Fruit fly (Drosophila melanogaster) whole organism, embryonic: ENCODE data around the gene CG5828.

Experiments used
- Ada2b ChIP-seq: fragments of 200-800 bp; sonication (Bioruptor generic); IDR thresholded peaks from 2 replicates; pipeline ENCODE4 v1.3.6; 2022; ENCODE audit warnings: missing biosample characterization, missing genetic modification characterization
- Adf1 ChIP-seq: fragments of 200-800 bp; sonication (Bioruptor generic); IDR thresholded peaks from 2 replicates; pipeline ENCODE4 v1.3.6; 2022; ENCODE audit warnings: missing biosample characterization, missing genetic modification characterization
- C15 ChIP-seq: fragments of 200-800 bp; sonication (Bioruptor generic); IDR thresholded peaks from 3 replicates; pipeline ENCODE4 v1.3.6; 2022; ENCODE audit warnings: missing biosample characterization, missing genetic modification characterization
- CG10209 ChIP-seq: fragments of 200-800 bp; sonication (Bioruptor generic); optimal IDR thresholded peaks from 3 replicates; lab custom pipeline; 2017; ENCODE audit warnings: missing biosample characterization, mild to moderate bottlenecking, missing genetic modification characterization, missing genetic modification reagents
- CG10366 ChIP-seq: fragments of 200-800 bp; sonication (Bioruptor generic); IDR thresholded peaks from 2 replicates; pipeline ENCODE4 v1.3.6; 2022; ENCODE audit warnings: missing biosample characterization, missing genetic modification characterization
- CG11085 ChIP-seq: fragments of 200-800 bp; sonication (Bioruptor generic); IDR thresholded peaks from 2 replicates; pipeline ENCODE4 v1.3.6; 2022; ENCODE audit warnings: missing biosample characterization, missing genetic modification characterization
- CG1233 ChIP-seq: fragments of 200-800 bp; sonication (Bioruptor generic); optimal IDR thresholded peaks from 4 replicates; lab custom pipeline; 2018; ENCODE audit warnings: missing biosample characterization, mild to moderate bottlenecking, missing genetic modification characterization
- CG12744 ChIP-seq: fragments of 200-800 bp; sonication (Bioruptor generic); optimal IDR thresholded peaks from 2 replicates; lab custom pipeline; 2016; ENCODE audit warnings: missing biosample characterization, missing genetic modification characterization
- CG15601 ChIP-seq: fragments of 200-800 bp; sonication (Bioruptor generic); optimal IDR thresholded peaks from 3 replicates; lab custom pipeline; 2019; ENCODE audit warnings: missing biosample characterization, mild to moderate bottlenecking, missing genetic modification characterization, moderate library complexity
- CG30431 ChIP-seq: fragments of 200-800 bp; sonication (Bioruptor generic); optimal IDR thresholded peaks from 2 replicates; lab custom pipeline; 2017; ENCODE audit warnings: missing biosample characterization, missing genetic modification characterization
- CG31365 ChIP-seq: fragments of 200-800 bp; sonication (Bioruptor generic); optimal IDR thresholded peaks from 2 replicates; lab custom pipeline; 2018; ENCODE audit warnings: missing biosample characterization, mild to moderate bottlenecking, missing genetic modification characterization
- CG4424 ChIP-seq: fragments of 200-800 bp; sonication (Bioruptor generic); optimal IDR thresholded peaks from 3 replicates; lab custom pipeline; 2016; ENCODE audit warnings: missing biosample characterization, missing genetic modification characterization
- CG4820 ChIP-seq: fragments of 200-800 bp; sonication (Bioruptor generic); optimal IDR thresholded peaks from 3 replicates; lab custom pipeline; 2016; ENCODE audit warnings: missing biosample characterization, missing genetic modification characterization
- CG5180 ChIP-seq: fragments of 200-800 bp; sonication (Bioruptor generic); optimal IDR thresholded peaks from 3 replicates; lab custom pipeline; 2017; ENCODE audit warnings: missing biosample characterization, missing genetic modification characterization, mild to moderate bottlenecking, moderate library complexity, missing genetic modification reagents
- CG6272 ChIP-seq: fragments of 200-800 bp; sonication (Bioruptor generic); IDR thresholded peaks from 2 replicates; pipeline ENCODE4 v1.3.6; 2022; ENCODE audit warnings: missing biosample characterization, missing genetic modification characterization
- CG6854 ChIP-seq: fragments of 200-800 bp; sonication (Bioruptor generic); optimal IDR thresholded peaks from 3 replicates; lab custom pipeline; 2017; ENCODE audit warnings: missing biosample characterization, mild to moderate bottlenecking, missing genetic modification characterization
- CG9609 ChIP-seq: fragments of 200-800 bp; sonication (Bioruptor generic); optimal IDR thresholded peaks from 3 replicates; lab custom pipeline; 2016; ENCODE audit warnings: missing biosample characterization, missing genetic modification characterization
- CG9727 ChIP-seq: fragments of 200-800 bp; sonication (Bioruptor generic); optimal IDR thresholded peaks from 3 replicates; lab custom pipeline; 2017; ENCODE audit warnings: missing biosample characterization, mild to moderate bottlenecking, missing genetic modification characterization
- CoRest ChIP-seq: fragments of 200-800 bp; sonication (Bioruptor generic); optimal IDR thresholded peaks from 3 replicates; lab custom pipeline; 2018; ENCODE audit warnings: missing biosample characterization, mild to moderate bottlenecking, missing genetic modification characterization, moderate library complexity
- Dip3 ChIP-seq: fragments of 200-800 bp; sonication (Bioruptor generic); optimal IDR thresholded peaks from 3 replicates; lab custom pipeline; 2016; ENCODE audit warnings: missing biosample characterization, missing genetic modification characterization
- Ets65A ChIP-seq: fragments of 200-800 bp; sonication (Bioruptor generic); peaks from one replicate; lab custom pipeline; 2016; ENCODE audit warnings: missing biosample characterization, missing genetic modification characterization
- Ets97D ChIP-seq: fragments of 200-800 bp; sonication (Bioruptor generic); optimal IDR thresholded peaks from 3 replicates; lab custom pipeline; 2016; ENCODE audit warnings: missing biosample characterization, missing genetic modification characterization
- HLH3B ChIP-seq: fragments of 200-800 bp; sonication (Bioruptor generic); IDR thresholded peaks from 2 replicates; pipeline ENCODE4 v1.3.6; 2022; ENCODE audit warnings: missing biosample characterization, missing genetic modification characterization
- HmgZ ChIP-seq: fragments of 200-800 bp; sonication (Bioruptor generic); optimal IDR thresholded peaks from 2 replicates; lab custom pipeline; 2018; ENCODE audit warnings: missing biosample characterization, mild to moderate bottlenecking, missing genetic modification characterization
- Meics ChIP-seq: fragments of 200-800 bp; sonication (Bioruptor generic); optimal IDR thresholded peaks from 2 replicates; lab custom pipeline; 2017; ENCODE audit warnings: missing biosample characterization, mild to moderate bottlenecking, missing genetic modification characterization
- Optix ChIP-seq: fragments of 200-800 bp; sonication (Bioruptor generic); IDR thresholded peaks from 3 replicates; pipeline ENCODE4 v1.3.6; 2022; ENCODE audit warnings: missing biosample characterization, missing genetic modification characterization
- PHDP ChIP-seq: fragments of 200-800 bp; sonication (Bioruptor generic); optimal IDR thresholded peaks from 3 replicates; lab custom pipeline; 2018; ENCODE audit warnings: missing biosample characterization, mild to moderate bottlenecking, missing genetic modification characterization, moderate library complexity
- Sry-δ ChIP-seq: fragments of 200-800 bp; sonication (Bioruptor generic); optimal IDR thresholded peaks from 2 replicates; lab custom pipeline; 2016; ENCODE audit warnings: missing biosample characterization, missing genetic modification characterization
- Stat92E ChIP-seq, 3 experiments: fragments of >200 bp in 2 of 3; fragments of 200-800 bp in 1 of 3; sonication (Bioruptor generic) in 1 of 3; optimal IDR thresholded peaks; 2 replicates each; lab custom pipeline; 2017 to 2019; ENCODE audit warnings: missing biosample characterization in 3 of 3, missing genetic modification characterization in 3 of 3, mild to moderate bottlenecking in 1 of 3, moderate library complexity in 1 of 3
- Xbp1 ChIP-seq: fragments of 200-800 bp; sonication (Bioruptor generic); optimal IDR thresholded peaks from 3 replicates; lab custom pipeline; 2016; ENCODE audit warnings: missing biosample characterization, mild to moderate bottlenecking, missing genetic modification characterization
- bbx ChIP-seq: fragments of 200-800 bp; sonication (Bioruptor generic); IDR thresholded peaks from 2 replicates; pipeline ENCODE4 v1.3.6; 2022; ENCODE audit warnings: missing biosample characterization, missing genetic modification characterization; ENCODE audit not compliant: partially characterized antibody
- bsh ChIP-seq, 2 experiments: fragments of 200-800 bp; sonication (Bioruptor generic); optimal IDR thresholded peaks; 2 replicates each; lab custom pipeline; 2017 to 2018; ENCODE audit warnings: mild to moderate bottlenecking in 2 of 2, missing biosample characterization in 2 of 2, missing genetic modification characterization in 2 of 2, moderate library complexity in 1 of 2
- chm ChIP-seq: fragments of 200-800 bp; sonication (Bioruptor generic); IDR thresholded peaks from 2 replicates; pipeline ENCODE4 v1.3.6; 2022; ENCODE audit warnings: missing biosample characterization, missing genetic modification characterization
- chn ChIP-seq: fragments of 200-800 bp; sonication (Bioruptor generic); optimal IDR thresholded peaks from 2 replicates; lab custom pipeline; 2016; ENCODE audit warnings: missing biosample characterization, missing genetic modification characterization
- danr ChIP-seq: fragments of 200-800 bp; sonication (Bioruptor generic); IDR thresholded peaks from 2 replicates; pipeline ENCODE4 v1.3.6; 2022; ENCODE audit warnings: missing biosample characterization, missing genetic modification characterization
- en ChIP-seq: fragments of 200-800 bp; sonication (Bioruptor generic); optimal IDR thresholded peaks from 2 replicates; lab custom pipeline; 2016; ENCODE audit warnings: missing biosample characterization, missing genetic modification characterization
- gcm ChIP-seq: fragments of 200-800 bp; sonication (Bioruptor generic); optimal IDR thresholded peaks from 2 replicates; lab custom pipeline; 2019; ENCODE audit warnings: missing biosample characterization, mild to moderate bottlenecking, missing genetic modification characterization, moderate library complexity
- her ChIP-seq: fragments of 200-800 bp; sonication (Bioruptor generic); optimal IDR thresholded peaks from 2 replicates; lab custom pipeline; 2016; ENCODE audit warnings: missing biosample characterization, missing genetic modification characterization
- mirr ChIP-seq: fragments of 200-800 bp; sonication (Bioruptor generic); optimal IDR thresholded peaks from 3 replicates; lab custom pipeline; 2018; ENCODE audit warnings: missing biosample characterization, mild to moderate bottlenecking, missing genetic modification characterization
- oc ChIP-seq: fragments of 200-800 bp; sonication (Bioruptor generic); optimal IDR thresholded peaks from 2 replicates; lab custom pipeline; 2018; ENCODE audit warnings: missing biosample characterization, mild to moderate bottlenecking, missing genetic modification characterization, moderate library complexity
- run ChIP-seq: fragments of 200-800 bp; sonication (Bioruptor generic); optimal IDR thresholded peaks from 3 replicates; lab custom pipeline; 2018; ENCODE audit warnings: missing biosample characterization, mild to moderate bottlenecking, missing genetic modification characterization
- sd ChIP-seq: fragments of 200-800 bp; sonication (Bioruptor generic); optimal IDR thresholded peaks from 3 replicates; lab custom pipeline; 2018; ENCODE audit warnings: missing biosample characterization, mild to moderate bottlenecking, missing genetic modification characterization, moderate library complexity
- sisA ChIP-seq: fragments of 200-800 bp; sonication (Bioruptor generic); IDR thresholded peaks from 2 replicates; pipeline ENCODE4 v1.3.6; 2022; ENCODE audit warnings: missing biosample characterization, missing genetic modification characterization
- sob ChIP-seq: fragments of 200-800 bp; sonication (Bioruptor generic); IDR thresholded peaks from 2 replicates; pipeline ENCODE4 v1.3.6; 2022; ENCODE audit warnings: missing biosample characterization, missing genetic modification characterization
- toy ChIP-seq: fragments of 200-800 bp; sonication (Bioruptor generic); IDR thresholded peaks from 2 replicates; pipeline ENCODE4 v1.3.6; 2022; ENCODE audit warnings: missing biosample characterization, missing genetic modification characterization
- ttk ChIP-seq: fragments of 200-800 bp; sonication (Bioruptor generic); IDR thresholded peaks from 2 replicates; pipeline ENCODE4 v2.1.2; 2022; ENCODE audit warnings: missing biosample characterization, missing genetic modification characterization
- wor ChIP-seq: fragments of 200-800 bp; sonication (Bioruptor generic); IDR thresholded peaks from 2 replicates; pipeline ENCODE4 v1.3.6; 2022; ENCODE audit warnings: missing biosample characterization, missing genetic modification characterization
- zf30C ChIP-seq: fragments of 200-800 bp; sonication (Bioruptor generic); optimal IDR thresholded peaks from 3 replicates; lab custom pipeline; 2018; ENCODE audit warnings: missing biosample characterization, mild to moderate bottlenecking, missing genetic modification characterization

Gene CG5828

DNA sequence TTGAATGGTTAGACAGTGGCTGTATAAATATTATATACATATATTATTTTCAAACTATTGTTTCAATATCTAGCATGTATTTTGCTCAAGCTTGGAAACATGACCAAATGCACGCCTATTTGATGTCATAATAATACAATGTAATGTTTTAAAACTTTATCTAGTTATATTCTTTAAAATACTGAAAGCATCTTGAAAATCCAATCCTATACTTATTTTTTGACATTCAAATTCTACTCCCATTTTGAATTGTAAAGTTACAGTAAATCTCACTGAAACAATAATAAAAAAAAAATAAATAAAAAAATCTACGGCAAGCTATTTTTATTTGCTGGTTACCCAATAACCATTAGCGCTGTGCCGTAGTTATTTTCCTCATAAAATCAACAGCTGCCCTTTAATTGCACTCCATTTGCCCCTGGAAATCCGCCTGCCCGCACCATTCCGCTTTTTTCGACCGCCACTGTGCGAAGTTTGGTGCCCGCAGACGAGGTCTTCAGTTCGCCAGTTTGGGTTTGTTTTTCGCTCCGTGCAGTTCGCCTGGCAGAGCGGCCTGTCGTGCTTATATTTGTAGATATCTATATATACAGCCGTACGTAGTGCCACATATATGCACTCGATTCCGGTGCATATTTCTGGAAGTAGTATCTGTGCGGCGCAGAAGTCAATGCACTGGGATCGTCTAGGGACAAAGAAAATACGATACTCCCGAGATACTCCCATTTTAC lies 48.7 kb upstream of the CG5828 start (continued):
- peak; percentile 34 for TF ChIP-seq CG10209
- peak; percentile 43; the same call in 1 of the 2 replicates for TF ChIP-seq CG11085 (GFP tag; lab: Robert Waterston, UW)
- TF ChIP-seq run (tag; lab: Kevin White, UChicago), result peak; percentile 24
- peak; percentile 47 for TF ChIP-seq CG10366 (GFP tag; lab: Robert Waterston, UW)
- peak; percentile 5 for TF ChIP-seq CG9609
- peak; percentile 69 for TF ChIP-seq CG6272
- TF ChIP-seq CG6854 (GFP tag; lab: Kevin White, UChicago), result no peak
- peak; percentile 52 for TF ChIP-seq chm (GFP tag; lab: Robert Waterston, UW)
- no peak for TF ChIP-seq sob (GFP tag; lab: Robert Waterston, UW)
- TF ChIP-seq her (GFP tag; lab: Kevin White, UChicago), result peak; percentile 34
- TF ChIP-seq Ets97D (GFP tag; lab: Kevin White, UChicago), result no peak
- TF ChIP-seq CoRest (tag; lab: Kevin White, UChicago), result peak; percentile 49
- TF ChIP-seq oc, result no peak
- no peak for TF ChIP-seq Ada2b (GFP tag; lab: Robert Waterston, UW)
- peak; percentile 35; the same call in 1 of the 2 replicates for TF ChIP-seq sisA (GFP tag; lab: Robert Waterston, UW)
- peak; percentile 28 for TF ChIP-seq sd

DNA sequence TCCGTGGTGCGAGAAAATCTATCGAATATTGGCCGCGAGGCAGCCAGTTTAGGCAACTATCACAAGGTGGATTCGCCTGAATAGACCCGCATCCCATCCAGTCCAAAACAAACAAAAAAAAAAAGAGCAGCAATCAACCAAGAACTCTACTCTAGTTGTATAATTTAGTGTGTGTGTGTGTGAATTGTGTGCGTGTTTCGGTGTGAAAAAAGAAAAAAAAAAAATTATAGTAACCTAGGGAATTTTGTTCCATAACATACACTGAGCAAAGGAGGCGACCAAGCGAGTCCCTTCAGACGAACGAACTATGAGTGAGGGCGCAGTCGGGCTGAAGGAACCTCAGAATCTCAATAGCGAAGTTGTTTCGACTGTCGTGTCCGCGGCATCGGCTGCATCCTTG lies 47.5 kb upstream of the CG5828 start:
- TF ChIP-seq Ets65A (GFP tag; lab: Kevin White, UChicago) (peak; percentile 93), HLH3B (no peak), gcm (peak; percentile 11), wor (GFP tag; lab: Robert Waterston, UW) (no peak)

DNA sequence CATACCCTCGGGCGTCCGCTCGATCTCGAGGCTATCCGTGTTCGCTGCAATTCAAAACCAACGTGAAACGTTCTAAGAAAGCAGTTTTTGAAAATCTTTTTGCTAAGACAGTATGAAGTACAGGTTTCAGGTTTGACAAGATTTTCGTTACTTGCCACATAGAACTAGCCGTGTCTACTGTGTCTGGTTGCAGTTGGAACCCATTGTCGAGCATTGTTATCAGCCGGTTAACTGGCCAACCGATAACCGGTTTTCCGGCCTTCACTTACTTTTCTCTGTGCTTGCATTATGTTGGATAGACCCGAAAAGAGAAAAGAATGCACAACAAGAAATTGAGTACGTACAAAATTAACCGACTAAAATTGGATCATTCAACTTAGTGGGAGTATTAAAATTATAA lies 43.8 kb upstream of the CG5828 start:
- TF ChIP-seq CG4424 (GFP tag; lab: Kevin White, UChicago) (no peak), Meics (GFP tag; lab: Kevin White, UChicago) (no peak), CG15601 (tag; lab: Kevin White, UChicago) (peak; percentile 29), bsh (GFP tag; optimal IDR thresholded peaks at IDR 0.05; lab: Kevin White, UChicago) (no peak), mirr (GFP tag; lab: Kevin White, UChicago) (no peak), ttk (peak; percentile 38; the same call in 1 of the 2 replicates), CG1233 (GFP tag; lab: Kevin White, UChicago) (no peak), chn (GFP tag; lab: Kevin White, UChicago) (no peak), Xbp1 (no peak), Dip3 (no peak), CG12744 (GFP tag; lab: Kevin White, UChicago) (no peak), toy (GFP tag; lab: Robert Waterston, UW) (no peak), oc (no peak), Optix (GFP tag; lab: Robert Waterston, UW) (no peak), HmgZ (tag; lab: Kevin White, UChicago) (no peak), zf30C (peak; percentile 67), Stat92E (GFP tag; optimal IDR thresholded peaks at IDR 0.05; lab: Kevin White, UChicago) (no peak), CG4820 (GFP tag; lab: Kevin White, UChicago) (no peak), Sry-δ (no peak), danr (GFP tag; lab: Robert Waterston, UW) (no peak), bbx (GFP tag; lab: Robert Waterston, UW) (0 out of 2 replicates have a peak, but pooled peaks have one; percentile 15), PHDP (no peak), CG31365 (tag; lab: Kevin White, UChicago) (no peak), Adf1 (GFP tag; lab: Robert Waterston, UW) (no peak), CG5180 (GFP tag; lab: Kevin White, UChicago) (peak; percentile 93), en (no peak), C15 (GFP tag; lab: Robert Waterston, UW) (no peak), CG30431 (GFP tag; lab: Kevin White, UChicago) (no peak), CG9727 (no peak)
